Fruit fly (Drosophila melanogaster) whole organism, embryonic: ENCODE data around the gene Syt1.

Experiments used
- Aef1 ChIP-seq: fragments of 200-800 bp; sonication (Bioruptor generic); IDR thresholded peaks from 3 replicates; pipeline ENCODE4 v1.3.6; 2022; ENCODE audit warnings: missing biosample characterization, missing genetic modification characterization
- Atf-2 ChIP-seq: fragments of 200-800 bp; sonication (Bioruptor generic); optimal IDR thresholded peaks from 2 replicates; lab custom pipeline; 2016; ENCODE audit warnings: missing biosample characterization, missing genetic modification characterization
- Atf3 ChIP-seq: fragments of 200-800 bp; sonication (Bioruptor generic); optimal IDR thresholded peaks from 3 replicates; lab custom pipeline; 2016; ENCODE audit warnings: missing biosample characterization, missing genetic modification characterization
- B-H1 ChIP-seq: fragments of 200-800 bp; sonication (Bioruptor generic); IDR thresholded peaks from 3 replicates; pipeline ENCODE4 v1.3.6; 2022; ENCODE audit warnings: missing biosample characterization, missing genetic modification characterization
- BtbVII ChIP-seq: fragments of 200-800 bp; sonication (Bioruptor generic); optimal IDR thresholded peaks from 3 replicates; lab custom pipeline; 2017; ENCODE audit warnings: missing biosample characterization, mild to moderate bottlenecking, missing genetic modification characterization
- CG10267 ChIP-seq: fragments of 200-800 bp; sonication (Bioruptor generic); optimal IDR thresholded peaks from 2 replicates; lab custom pipeline; 2018; ENCODE audit warnings: missing biosample characterization, mild to moderate bottlenecking, missing genetic modification characterization, moderate library complexity
- CG12942 ChIP-seq: fragments of 200-800 bp; sonication (Bioruptor generic); optimal IDR thresholded peaks from 3 replicates; lab custom pipeline; 2016; ENCODE audit warnings: missing biosample characterization, missing genetic modification characterization
- CG13123 ChIP-seq: fragments of 200-800 bp; sonication (Bioruptor generic); optimal IDR thresholded peaks from 2 replicates; lab custom pipeline; 2016; ENCODE audit warnings: missing biosample characterization, missing genetic modification characterization
- CG14965 ChIP-seq: fragments of 200-800 bp; sonication (Bioruptor generic); optimal IDR thresholded peaks from 2 replicates; lab custom pipeline; 2016; ENCODE audit warnings: missing biosample characterization, missing genetic modification characterization, borderline replicate concordance
- CG15269 ChIP-seq: fragments of 200-800 bp; sonication (Bioruptor generic); optimal IDR thresholded peaks from 2 replicates; lab custom pipeline; 2018; ENCODE audit warnings: missing biosample characterization, mild to moderate bottlenecking, missing genetic modification characterization, moderate library complexity
- CG2129 ChIP-seq: fragments of 200-800 bp; sonication (Bioruptor generic); IDR thresholded peaks from 2 replicates; pipeline ENCODE4 v1.3.6; 2022; ENCODE audit warnings: missing biosample characterization, missing genetic modification characterization; ENCODE audit not compliant: partially characterized antibody
- CG30020 ChIP-seq: fragments of 200-800 bp; optimal IDR thresholded peaks from 2 replicates; lab custom pipeline; 2019; ENCODE audit warnings: missing biosample characterization, mild to moderate bottlenecking, missing genetic modification characterization, moderate library complexity
- CG31365 ChIP-seq: fragments of 200-800 bp; sonication (Bioruptor generic); optimal IDR thresholded peaks from 2 replicates; lab custom pipeline; 2018; ENCODE audit warnings: missing biosample characterization, mild to moderate bottlenecking, missing genetic modification characterization
- CG31388 ChIP-seq: fragments of 200-800 bp; sonication (Bioruptor generic); optimal IDR thresholded peaks from 2 replicates; lab custom pipeline; 2016; ENCODE audit warnings: missing biosample characterization, missing genetic modification characterization
- CG34376 ChIP-seq: fragments of 200-800 bp; sonication (Bioruptor generic); optimal IDR thresholded peaks from 2 replicates; lab custom pipeline; 2018; ENCODE audit warnings: missing biosample characterization, mild to moderate bottlenecking, missing genetic modification characterization
- CG4360 ChIP-seq: fragments of 200-800 bp; sonication (Bioruptor generic); IDR thresholded peaks from 2 replicates; pipeline ENCODE4 v1.3.6; 2022; ENCODE audit warnings: missing biosample characterization, missing genetic modification characterization
- CG43689 ChIP-seq: fragments of 200-800 bp; sonication (Bioruptor generic); IDR thresholded peaks from 2 replicates; pipeline ENCODE4 v1.3.6; 2022; ENCODE audit warnings: missing biosample characterization, missing genetic modification characterization
- CG6813 ChIP-seq: fragments of 200-800 bp; sonication (Bioruptor generic); optimal IDR thresholded peaks from 2 replicates; lab custom pipeline; 2017; ENCODE audit warnings: missing biosample characterization, missing genetic modification characterization, mild to moderate bottlenecking, moderate library complexity, missing genetic modification reagents
- CG7987 ChIP-seq: fragments of 200-800 bp; sonication (Bioruptor generic); optimal IDR thresholded peaks from 2 replicates; lab custom pipeline; 2018; ENCODE audit warnings: missing biosample characterization, mild to moderate bottlenecking, missing genetic modification characterization, moderate library complexity
- CG8765 ChIP-seq: fragments of 200-800 bp; sonication (Bioruptor generic); IDR thresholded peaks from 2 replicates; pipeline ENCODE4 v1.3.6; 2022; ENCODE audit warnings: missing biosample characterization, missing genetic modification characterization
- CG8944 ChIP-seq: fragments of 200-800 bp; sonication (Bioruptor generic); optimal IDR thresholded peaks from 3 replicates; lab custom pipeline; 2016; ENCODE audit warnings: missing biosample characterization, missing genetic modification characterization
- CG9797 ChIP-seq: fragments of 200-800 bp; sonication (Bioruptor generic); optimal IDR thresholded peaks from 3 replicates; lab custom pipeline; 2018; ENCODE audit warnings: missing biosample characterization, mild to moderate bottlenecking, missing genetic modification characterization
- D19A ChIP-seq: fragments of 200-800 bp; optimal IDR thresholded peaks from 3 replicates; lab custom pipeline; 2019; ENCODE audit warnings: missing biosample characterization, mild to moderate bottlenecking, missing genetic modification characterization, moderate library complexity
- Deaf1 ChIP-seq: fragments of 200-800 bp; optimal IDR thresholded peaks from 3 replicates; lab custom pipeline; 2019; ENCODE audit warnings: missing biosample characterization, mild to moderate bottlenecking, missing genetic modification characterization, moderate library complexity
- Dip2 ChIP-seq: fragments of 200-800 bp; sonication (Bioruptor generic); IDR thresholded peaks from 2 replicates; pipeline ENCODE4 v1.3.6; 2022; ENCODE audit warnings: missing biosample characterization, missing genetic modification characterization
- Doc2 ChIP-seq: fragments of 200-800 bp; sonication (Bioruptor generic); IDR thresholded peaks from 2 replicates; pipeline ENCODE4 v1.3.6; 2022; ENCODE audit warnings: missing biosample characterization, missing genetic modification characterization
- Fer2 ChIP-seq: fragments of 200-800 bp; sonication (Bioruptor generic); optimal IDR thresholded peaks from 2 replicates; lab custom pipeline; 2018; ENCODE audit warnings: missing biosample characterization, mild to moderate bottlenecking, missing genetic modification characterization, moderate library complexity
- H15 ChIP-seq: fragments of 200-800 bp; sonication (Bioruptor generic); IDR thresholded peaks from 3 replicates; pipeline ENCODE4 v1.3.6; 2022; ENCODE audit warnings: missing biosample characterization, missing genetic modification characterization
- Hr39 ChIP-seq: fragments of >200 bp; optimal IDR thresholded peaks from 2 replicates; lab custom pipeline; 2017
- Hsf ChIP-seq: fragments of 200-800 bp; sonication (Bioruptor generic); optimal IDR thresholded peaks from 3 replicates; lab custom pipeline; 2016; ENCODE audit warnings: missing biosample characterization, missing genetic modification characterization
- MESR4 ChIP-seq: fragments of 200-800 bp; sonication (Bioruptor generic); optimal IDR thresholded peaks from 2 replicates; lab custom pipeline; 2018; ENCODE audit warnings: missing biosample characterization, mild to moderate bottlenecking, missing genetic modification characterization, moderate library complexity
- Mrtf ChIP-seq: fragments of 200-800 bp; sonication (Bioruptor generic); IDR thresholded peaks from 3 replicates; pipeline ENCODE4 v1.3.6; 2022; ENCODE audit warnings: missing biosample characterization, missing genetic modification characterization
- Myb ChIP-seq: fragments of 200-800 bp; sonication (Bioruptor generic); optimal IDR thresholded peaks from 2 replicates; lab custom pipeline; 2016; ENCODE audit warnings: missing biosample characterization, missing genetic modification characterization
- Optix ChIP-seq: fragments of 200-800 bp; sonication (Bioruptor generic); IDR thresholded peaks from 3 replicates; pipeline ENCODE4 v1.3.6; 2022; ENCODE audit warnings: missing biosample characterization, missing genetic modification characterization
- Usf ChIP-seq: fragments of 200-800 bp; sonication (Bioruptor generic); optimal IDR thresholded peaks from 2 replicates; lab custom pipeline; 2017; ENCODE audit warnings: missing genotype, missing biosample characterization, missing genetic modification characterization
- ab ChIP-seq: fragments of 200-800 bp; sonication (Bioruptor generic); optimal IDR thresholded peaks from 2 replicates; lab custom pipeline; 2016; ENCODE audit warnings: missing biosample characterization, missing genetic modification characterization
- ase ChIP-seq: fragments of 200-800 bp; sonication (Bioruptor generic); IDR thresholded peaks from 3 replicates; pipeline ENCODE4 v1.3.6; 2022; ENCODE audit warnings: missing biosample characterization, missing genetic modification characterization
- ato ChIP-seq: fragments of 200-800 bp; sonication (Bioruptor generic); IDR thresholded peaks from 2 replicates; pipeline ENCODE4 v1.3.6; 2022; ENCODE audit warnings: missing biosample characterization, missing genetic modification characterization; ENCODE audit not compliant: partially characterized antibody
- bbx ChIP-seq: fragments of 200-800 bp; sonication (Bioruptor generic); IDR thresholded peaks from 2 replicates; pipeline ENCODE4 v1.3.6; 2022; ENCODE audit warnings: missing biosample characterization, missing genetic modification characterization; ENCODE audit not compliant: partially characterized antibody
- dpn ChIP-seq, 2 experiments: fragments of 200-800 bp; sonication (Bioruptor generic); optimal IDR thresholded peaks; 3 replicates each; lab custom pipeline; 2016; ENCODE audit warnings: missing biosample characterization in 2 of 2, missing genetic modification characterization in 2 of 2
- en ChIP-seq: fragments of 200-800 bp; sonication (Bioruptor generic); optimal IDR thresholded peaks from 2 replicates; lab custom pipeline; 2016; ENCODE audit warnings: missing biosample characterization, missing genetic modification characterization
- eve ChIP-seq, 2 experiments: fragments of >200 bp; optimal IDR thresholded peaks; 2 replicates each; lab custom pipeline; 2017; ENCODE audit warnings: missing biosample characterization in 2 of 2, missing genetic modification characterization in 2 of 2
- exex ChIP-seq: fragments of 200-800 bp; sonication (Bioruptor generic); optimal IDR thresholded peaks from 4 replicates; lab custom pipeline; 2018; ENCODE audit warnings: missing biosample characterization, mild to moderate bottlenecking, missing genetic modification characterization, moderate library complexity
- gem ChIP-seq: fragments of 200-800 bp; sonication (Bioruptor generic); optimal IDR thresholded peaks from 2 replicates; lab custom pipeline; 2019; ENCODE audit warnings: missing biosample characterization, mild to moderate bottlenecking, missing genetic modification characterization, moderate library complexity
- kah ChIP-seq: fragments of 200-800 bp; sonication (Bioruptor generic); optimal IDR thresholded peaks from 2 replicates; lab custom pipeline; 2018; ENCODE audit warnings: missing biosample characterization, mild to moderate bottlenecking, missing genetic modification characterization
- otp ChIP-seq: fragments of 200-800 bp; sonication (Bioruptor generic); IDR thresholded peaks from 3 replicates; pipeline ENCODE4, ENCODE4 v1.3.6; 2022; ENCODE audit warnings: missing biosample characterization, missing genetic modification characterization
- pan ChIP-seq, 4 experiments: fragments of >200 bp in 3 of 4; fragments of 200-800 bp in 1 of 4; sonication (Bioruptor generic) in 1 of 4; optimal IDR thresholded peaks in 3 of 4; IDR thresholded peaks in 1 of 4; 2 replicates each; pipeline versions ENCODE4 v1.3.6 to Lab custom; 2017 to 2022; ENCODE audit warnings: missing biosample characterization in 2 of 4, missing genetic modification characterization in 2 of 4, mixed read lengths in 1 of 4
- repo ChIP-seq: fragments of 200-800 bp; sonication (Bioruptor generic); optimal IDR thresholded peaks from 2 replicates; lab custom pipeline; 2016; ENCODE audit warnings: missing biosample characterization, missing genetic modification characterization
- sug ChIP-seq: fragments of 200-800 bp; optimal IDR thresholded peaks from 2 replicates; lab custom pipeline; 2019; ENCODE audit warnings: missing biosample characterization, mild to moderate bottlenecking, missing genetic modification characterization, moderate library complexity
- tgo ChIP-seq: fragments of 200-800 bp; sonication (Bioruptor generic); IDR thresholded peaks from 3 replicates; pipeline ENCODE4 v1.3.6; 2022; ENCODE audit warnings: missing biosample characterization, missing genetic modification characterization

The Syt1 gene

DNA sequence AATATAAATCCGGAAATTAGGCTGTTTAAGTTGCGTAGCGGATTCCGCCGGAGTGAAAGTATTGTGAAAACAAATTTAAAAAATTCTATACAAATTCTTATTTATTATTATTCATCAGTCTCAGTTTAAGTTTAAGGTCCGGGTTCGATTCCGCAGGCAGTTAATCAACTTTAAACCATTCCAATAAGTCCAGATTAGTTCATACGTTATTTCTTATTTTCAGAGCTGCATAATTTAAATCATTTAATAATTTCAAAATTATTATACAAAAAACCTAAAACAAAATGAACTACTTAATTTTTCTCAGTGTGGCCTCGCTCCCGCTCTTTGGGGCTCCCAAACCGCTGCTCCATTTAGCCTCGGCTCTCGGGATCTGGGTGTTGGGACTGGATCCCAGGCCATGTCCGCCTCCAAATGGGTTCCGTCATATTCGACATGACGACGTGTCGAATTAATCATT is 30.6 kb upstream of the Syt1 start (continued):
- TF ChIP-seq otp (GFP tag; lab: Robert Waterston, UW) (peak; percentile 74; the same call in 1 of the 3 replicates), CG43689 (no peak), Optix (GFP tag; lab: Robert Waterston, UW) (peak; percentile 54; the same call in 2 of the 3 replicates), ase (GFP tag; lab: Robert Waterston, UW) (peak; percentile 64; the same call in 1 of the 3 replicates), ato (GFP tag; lab: Robert Waterston, UW) (no peak), Aef1 (peak; percentile 56; the same call in 2 of the 3 replicates), CG31388 (GFP tag; lab: Kevin White, UChicago) (peak; percentile 41), repo (peak; percentile 22), CG31365 (tag; lab: Kevin White, UChicago) (no peak), bbx (GFP tag; lab: Robert Waterston, UW) (no peak), Mrtf (peak; percentile 41; the same call in 1 of the 3 replicates), ab (GFP tag; lab: Kevin White, UChicago) (peak; percentile 36), sug (tag; lab: Kevin White, UChicago) (peak; percentile 79), Usf (GFP tag; lab: Kevin White, UChicago) (peak; percentile 86), CG6813 (GFP tag; lab: Kevin White, UChicago) (peak; percentile 86), CG4360 (no peak), Hr39 (lab: Kevin White, UChicago) (no peak), CG9797 (GFP tag; lab: Kevin White, UChicago) (peak; percentile 32), Doc2 (no peak), Atf3 (GFP tag; lab: Kevin White, UChicago) (no peak), Myb (peak; percentile 6), H15 (GFP tag; lab: Robert Waterston, UW) (peak; percentile 75; the same call in 2 of the 3 replicates), MESR4 (no peak), BtbVII (GFP tag; lab: Kevin White, UChicago) (peak; percentile 88), tgo (peak; percentile 70), CG13123 (GFP tag; lab: Kevin White, UChicago) (peak; percentile 45), eve (GFP tag; optimal IDR thresholded peaks at IDR 0.05; lab: Kevin White, UChicago) (peak in 1 of 2 experiments; percentile 97), Atf-2 (GFP tag; lab: Kevin White, UChicago) (peak; percentile 43), Hsf (GFP tag; lab: Kevin White, UChicago) (peak; percentile 79), CG10267 (tag; lab: Kevin White, UChicago) (peak; percentile 88), CG7987 (peak; percentile 42), CG2129 (GFP tag; lab: Robert Waterston, UW) (no peak), Dip2 (GFP tag; lab: Robert Waterston, UW) (no peak), CG30020 (tag; lab: Kevin White, UChicago) (peak; percentile 77), pan (optimal IDR thresholded peaks at IDR 0.05; lab: Kevin White, UChicago) (no peak), pan (GFP tag; optimal IDR thresholded peaks at IDR 0.05 in 1 of 2, IDR thresholded peaks at IDR 0.05 in 1 of 2) (peak in 1 of 2 experiments; percentile 62), CG8765 (GFP tag; lab: Robert Waterston, UW) (0 out of 2 replicates have a peak, but pooled peaks have one; percentile 10), kah (GFP tag; lab: Kevin White, UChicago) (peak; percentile 71), dpn (GFP tag; optimal IDR thresholded peaks at IDR 0.05; lab: Kevin White, UChicago) (peak; percentile 70 to 79), CG15269 (tag; lab: Kevin White, UChicago) (peak; percentile 88), exex (tag; lab: Kevin White, UChicago) (peak; percentile 50), CG34376 (peak; percentile 29), gem (tag; lab: Kevin White, UChicago) (peak; percentile 95), CG8944 (GFP tag; lab: Kevin White, UChicago) (no peak), en (GFP tag; lab: Kevin White, UChicago) (peak; percentile 31), CG12942 (GFP tag; lab: Kevin White, UChicago) (peak; percentile 61), D19A (tag; lab: Kevin White, UChicago) (peak; percentile 89), B-H1 (peak; percentile 57; the same call in 2 of the 3 replicates), Fer2 (tag; lab: Kevin White, UChicago) (peak; percentile 63), CG14965 (GFP tag; lab: Kevin White, UChicago) (no peak), Deaf1 (tag; lab: Kevin White, UChicago) (peak; percentile 54)
